Fruit fly (Drosophila melanogaster) whole organism, prepupa: Measurements from ENCODE around the gene CG11816.

Experiments
- CG6854 ChIP-seq: fragments of 200-800 bp; sonication (Bioruptor generic); optimal IDR thresholded peaks from 2 replicates; lab custom pipeline; 2017; ENCODE audit warnings: missing biosample characterization, mild to moderate bottlenecking, missing genetic modification characterization
- lz ChIP-seq: fragments of 200-800 bp; sonication (Bioruptor generic); optimal IDR thresholded peaks from 3 replicates; lab custom pipeline; 2016; ENCODE audit warnings: missing biosample characterization, missing genetic modification characterization

DNA sequence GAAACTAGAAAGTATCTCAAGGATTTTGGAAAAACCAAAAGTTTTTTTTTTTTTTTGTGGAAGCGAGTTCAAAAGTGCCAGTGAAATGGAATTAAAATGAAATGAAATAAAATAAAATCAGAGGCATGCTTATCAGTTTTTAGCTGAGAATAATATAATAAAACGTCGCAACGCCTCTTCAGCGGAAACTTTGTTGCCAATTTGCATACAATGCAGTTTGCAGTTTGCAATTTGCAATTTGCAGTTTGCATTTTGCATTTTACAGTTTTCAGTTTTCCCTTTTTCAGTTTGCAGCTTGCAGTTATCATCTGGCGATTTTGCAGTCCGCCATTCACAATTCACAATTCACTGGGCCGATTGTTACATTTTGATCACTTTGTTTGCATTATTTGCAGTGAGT is 13.2 kb upstream of the CG11816 start:
- no peak for TF ChIP-seq lz (GFP tag; lab: Kevin White, UChicago)
- no peak for TF ChIP-seq CG6854 (GFP tag; lab: Kevin White, UChicago)
